Worm (Caenorhabditis elegans): ENCODE data around the gene T13F3.4.

DNA sequence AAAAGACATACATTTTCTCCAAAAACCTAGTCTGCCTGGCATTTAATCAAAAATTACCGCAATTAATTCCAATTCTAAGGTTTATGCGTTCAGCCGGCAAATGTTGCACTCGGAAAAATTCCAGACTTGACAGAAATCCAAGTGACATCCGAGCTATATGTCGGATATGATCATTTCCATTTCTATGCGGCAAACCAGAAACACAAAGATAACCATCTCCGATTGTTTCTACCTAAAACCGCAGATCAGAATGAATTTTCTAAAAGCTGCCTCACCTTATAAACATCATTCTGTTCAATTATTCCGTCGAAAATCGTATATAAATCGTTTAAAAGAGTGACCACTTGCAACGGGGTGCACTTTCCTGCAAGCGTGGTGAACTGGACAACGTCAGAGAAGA is 17.3 kb downstream of the T13F3.4 start:
- TF ChIP-seq jun-1 (tag; optimal IDR thresholded peaks at IDR 0.05): no peak
- no peak for TF ChIP-seq elt-3 (tag; optimal IDR thresholded peaks at IDR 0.05)
- TF ChIP-seq fkh-10 (GFP tag; optimal IDR thresholded peaks at IDR 0.05): no peak
- TF ChIP-seq hlh-17 (GFP tag; optimal IDR thresholded peaks at IDR 0.05; ENCODE audit: borderline replicate concordance): no peak
- no peak for TF ChIP-seq ztf-4 (tag; optimal IDR thresholded peaks at IDR 0.05)
- no peak for TF ChIP-seq F16B12.6 (tag; optimal IDR thresholded peaks at IDR 0.05)
- TF ChIP-seq pag-3 (tag; optimal IDR thresholded peaks at IDR 0.05; ENCODE audit: borderline replicate concordance, insufficient read depth): no peak
- no peak for TF ChIP-seq nhr-76 (tag; optimal IDR thresholded peaks at IDR 0.05)
- no peak for TF ChIP-seq ztf-11 (tag; optimal IDR thresholded peaks at IDR 0.05)
- TF ChIP-seq lin-39 (tag; optimal IDR thresholded peaks at IDR 0.05): no peak
- no peak for TF ChIP-seq elt-2 (tag; optimal IDR thresholded peaks at IDR 0.05)
- no peak for TF ChIP-seq vab-15 (tag; optimal IDR thresholded peaks at IDR 0.05)
- no peak for TF ChIP-seq lin-35 (GFP tag; optimal IDR thresholded peaks at IDR 0.05)
- TF ChIP-seq nhr-12 (tag; optimal IDR thresholded peaks at IDR 0.05): no peak
